Fruit fly (Drosophila melanogaster) whole organism, embryonic: ENCODE measurements around the gene zf30C.

Source experiments
- Asciz ChIP-seq: fragments of 200-800 bp; sonication (Bioruptor generic); optimal IDR thresholded peaks from 2 replicates; lab custom pipeline; 2017; ENCODE audit warnings: missing biosample characterization, mild to moderate bottlenecking, missing genetic modification characterization, missing genetic modification reagents
- CG10959 ChIP-seq: fragments of 200-800 bp; sonication (Bioruptor generic); IDR thresholded peaks from 2 replicates; pipeline ENCODE4 v1.3.6; 2022; ENCODE audit warnings: missing biosample characterization, missing genetic modification characterization
- CG12659 ChIP-seq: fragments of 200-800 bp; sonication (Bioruptor generic); optimal IDR thresholded peaks from 3 replicates; lab custom pipeline; 2017; ENCODE audit warnings: mild to moderate bottlenecking, missing biosample characterization, missing genetic modification reagents, missing genetic modification characterization
- CG12744 ChIP-seq: fragments of 200-800 bp; sonication (Bioruptor generic); optimal IDR thresholded peaks from 2 replicates; lab custom pipeline; 2016; ENCODE audit warnings: missing biosample characterization, missing genetic modification characterization
- CG14014 ChIP-seq: fragments of 200-800 bp; sonication (Bioruptor generic); IDR thresholded peaks from 2 replicates; pipeline ENCODE4 v1.3.6; 2022; ENCODE audit warnings: missing biosample characterization, missing genetic modification characterization
- CG14965 ChIP-seq: fragments of 200-800 bp; sonication (Bioruptor generic); optimal IDR thresholded peaks from 2 replicates; lab custom pipeline; 2016; ENCODE audit warnings: missing biosample characterization, missing genetic modification characterization, borderline replicate concordance
- CG15073 ChIP-seq: fragments of 200-800 bp; sonication (Bioruptor generic); optimal IDR thresholded peaks from 2 replicates; lab custom pipeline; 2016; ENCODE audit warnings: missing biosample characterization, missing genetic modification characterization
- CG17612 ChIP-seq: fragments of 200-800 bp; sonication (Bioruptor generic); IDR thresholded peaks from 2 replicates; pipeline ENCODE4 v1.3.6; 2022; ENCODE audit warnings: missing biosample characterization, missing genetic modification characterization
- CG18011 ChIP-seq: fragments of 200-800 bp; sonication (Bioruptor generic); optimal IDR thresholded peaks from 2 replicates; lab custom pipeline; 2017; ENCODE audit warnings: missing biosample characterization, missing genetic modification characterization, mild to moderate bottlenecking, moderate library complexity, missing genotype
- CG2120 ChIP-seq: fragments of 200-800 bp; sonication (Bioruptor generic); optimal IDR thresholded peaks from 3 replicates; lab custom pipeline; 2016; ENCODE audit warnings: missing biosample characterization, missing genetic modification characterization
- CG30020 ChIP-seq: fragments of 200-800 bp; optimal IDR thresholded peaks from 2 replicates; lab custom pipeline; 2019; ENCODE audit warnings: missing biosample characterization, mild to moderate bottlenecking, missing genetic modification characterization, moderate library complexity
- CG31388 ChIP-seq: fragments of 200-800 bp; sonication (Bioruptor generic); optimal IDR thresholded peaks from 2 replicates; lab custom pipeline; 2016; ENCODE audit warnings: missing biosample characterization, missing genetic modification characterization
- CG34376 ChIP-seq: fragments of 200-800 bp; sonication (Bioruptor generic); optimal IDR thresholded peaks from 2 replicates; lab custom pipeline; 2018; ENCODE audit warnings: missing biosample characterization, mild to moderate bottlenecking, missing genetic modification characterization
- CG3838 ChIP-seq: fragments of 200-800 bp; sonication (Bioruptor generic); optimal IDR thresholded peaks from 3 replicates; lab custom pipeline; 2016; ENCODE audit warnings: missing biosample characterization, missing genetic modification characterization
- CG42726 ChIP-seq: fragments of 200-800 bp; sonication (Bioruptor generic); IDR thresholded peaks from 2 replicates; pipeline ENCODE4 v1.3.6; 2022; ENCODE audit warnings: missing biosample characterization, missing genetic modification characterization; ENCODE audit not compliant: partially characterized antibody
- CG5180 ChIP-seq: fragments of 200-800 bp; sonication (Bioruptor generic); optimal IDR thresholded peaks from 3 replicates; lab custom pipeline; 2017; ENCODE audit warnings: missing biosample characterization, missing genetic modification characterization, mild to moderate bottlenecking, moderate library complexity, missing genetic modification reagents
- CG5953 ChIP-seq: fragments of 200-800 bp; sonication (Bioruptor generic); IDR thresholded peaks from 2 replicates; pipeline ENCODE4 v1.3.6; 2022; ENCODE audit warnings: missing biosample characterization, missing genetic modification characterization
- CG6254 ChIP-seq: fragments of 200-800 bp; sonication (Bioruptor generic); optimal IDR thresholded peaks from 3 replicates; lab custom pipeline; 2017; ENCODE audit warnings: mild to moderate bottlenecking, missing biosample characterization, missing genetic modification reagents, missing genetic modification characterization
- CG6683 ChIP-seq: fragments of 200-800 bp; sonication (Bioruptor generic); optimal IDR thresholded peaks from 2 replicates; lab custom pipeline; 2017; ENCODE audit warnings: missing biosample characterization, mild to moderate bottlenecking, missing genetic modification characterization, missing genetic modification reagents
- CG8924 ChIP-seq: fragments of 200-800 bp; optimal IDR thresholded peaks from 3 replicates; lab custom pipeline; 2019; ENCODE audit warnings: missing biosample characterization, mild to moderate bottlenecking, missing genetic modification characterization, moderate library complexity
- CG9437 ChIP-seq: fragments of 200-800 bp; sonication (Bioruptor generic); optimal IDR thresholded peaks from 2 replicates; lab custom pipeline; 2018; ENCODE audit warnings: missing biosample characterization, mild to moderate bottlenecking, missing genetic modification characterization
- CkIIα-i1 ChIP-seq: fragments of 200-800 bp; sonication (Bioruptor generic); IDR thresholded peaks from 2 replicates; pipeline ENCODE4 v1.3.6; 2022; ENCODE audit warnings: missing biosample characterization, missing genetic modification characterization
- Dbx ChIP-seq: fragments of 200-800 bp; sonication (Bioruptor generic); IDR thresholded peaks from 3 replicates; pipeline ENCODE4 v1.3.6; 2022; ENCODE audit warnings: missing biosample characterization, missing genetic modification characterization
- E2f1 ChIP-seq: fragments of 200-800 bp; sonication (Bioruptor generic); IDR thresholded peaks from 2 replicates; pipeline ENCODE4 v1.3.6; 2022; ENCODE audit warnings: missing biosample characterization, missing genetic modification characterization
- HHEX ChIP-seq: fragments of 200-800 bp; sonication (Bioruptor generic); optimal IDR thresholded peaks from 3 replicates; lab custom pipeline; 2017; ENCODE audit warnings: missing biosample characterization, mild to moderate bottlenecking, missing genetic modification characterization, missing genetic modification reagents
- HLHmδ ChIP-seq: fragments of 200-800 bp; sonication (Bioruptor generic); optimal IDR thresholded peaks from 2 replicates; lab custom pipeline; 2018; ENCODE audit warnings: missing biosample characterization, mild to moderate bottlenecking, missing genetic modification characterization, moderate library complexity
- HmgZ ChIP-seq: fragments of 200-800 bp; sonication (Bioruptor generic); optimal IDR thresholded peaks from 2 replicates; lab custom pipeline; 2018; ENCODE audit warnings: missing biosample characterization, mild to moderate bottlenecking, missing genetic modification characterization
- Lhr ChIP-seq: fragments of 200-800 bp; sonication (Bioruptor generic); optimal IDR thresholded peaks from 3 replicates; lab custom pipeline; 2017; ENCODE audit warnings: mild to moderate bottlenecking, missing biosample characterization, missing genetic modification reagents, missing genetic modification characterization
- Lim3 ChIP-seq: fragments of 200-800 bp; sonication (Bioruptor generic); IDR thresholded peaks from 2 replicates; pipeline ENCODE4 v1.3.6; 2022; ENCODE audit warnings: missing biosample characterization, missing genetic modification characterization
- MTF-1 ChIP-seq: fragments of 200-800 bp; sonication (Bioruptor generic); optimal IDR thresholded peaks from 2 replicates; lab custom pipeline; 2018; ENCODE audit warnings: missing biosample characterization, mild to moderate bottlenecking, missing genetic modification characterization, borderline replicate concordance
- Med ChIP-seq: fragments of 200-800 bp; sonication (Bioruptor generic); peaks from one replicate; lab custom pipeline; 2016; ENCODE audit warnings: missing biosample characterization, missing genetic modification characterization, mild to moderate bottlenecking, inconsistent platforms, moderate library complexity
- NC2α ChIP-seq: fragments of 200-800 bp; sonication (Bioruptor generic); optimal IDR thresholded peaks from 2 replicates; lab custom pipeline; 2016; ENCODE audit warnings: missing biosample characterization, missing genetic modification characterization
- Oaz ChIP-seq: fragments of 200-800 bp; sonication (Bioruptor generic); IDR thresholded peaks from 2 replicates; pipeline ENCODE4 v1.3.6; 2022; ENCODE audit warnings: missing biosample characterization, missing genetic modification characterization
- Opbp ChIP-seq: fragments of 200-800 bp; sonication (Bioruptor generic); IDR thresholded peaks from 3 replicates; pipeline ENCODE4 v1.3.6; 2022; ENCODE audit warnings: missing biosample characterization, missing genetic modification characterization; ENCODE audit not compliant: partially characterized antibody
- Poxn ChIP-seq: fragments of 200-800 bp; sonication (Bioruptor generic); IDR thresholded peaks from 2 replicates; pipeline ENCODE4 v1.3.6; 2022; ENCODE audit warnings: missing biosample characterization, missing genetic modification characterization
- Xbp1 ChIP-seq: fragments of 200-800 bp; sonication (Bioruptor generic); optimal IDR thresholded peaks from 3 replicates; lab custom pipeline; 2016; ENCODE audit warnings: missing biosample characterization, mild to moderate bottlenecking, missing genetic modification characterization
- bigmax ChIP-seq: fragments of 200-800 bp; sonication (Bioruptor generic); optimal IDR thresholded peaks from 2 replicates; lab custom pipeline; 2018; ENCODE audit warnings: missing biosample characterization, mild to moderate bottlenecking, missing genetic modification characterization
- chif ChIP-seq, 2 experiments: fragments of 200-800 bp; sonication (Bioruptor generic); optimal IDR thresholded peaks; 3 replicates each; lab custom pipeline; 2016; ENCODE audit warnings: missing biosample characterization in 2 of 2, missing genetic modification characterization in 2 of 2
- fd64A ChIP-seq: fragments of 200-800 bp; sonication (Bioruptor generic); optimal IDR thresholded peaks from 3 replicates; lab custom pipeline; 2018; ENCODE audit warnings: missing biosample characterization, mild to moderate bottlenecking, missing genetic modification characterization
- ftz-f1 ChIP-seq: fragments of 200-800 bp; sonication (Bioruptor generic); optimal IDR thresholded peaks from 2 replicates; lab custom pipeline; 2016; ENCODE audit warnings: missing biosample characterization, missing genetic modification characterization
- insv ChIP-seq, 2 experiments: fragments of 200-800 bp; sonication (Bioruptor generic); optimal IDR thresholded peaks; 3 replicates each; lab custom pipeline; 2016 to 2018; ENCODE audit warnings: missing biosample characterization in 2 of 2, missing genetic modification characterization in 2 of 2
- ken ChIP-seq: fragments of 200-800 bp; sonication (Bioruptor generic); IDR thresholded peaks from 3 replicates; pipeline ENCODE4 v1.3.6; 2022; ENCODE audit warnings: missing biosample characterization, missing genetic modification characterization
- kni ChIP-seq: fragments of 200-800 bp; sonication (Bioruptor generic); optimal IDR thresholded peaks from 3 replicates; lab custom pipeline; 2017; ENCODE audit warnings: mild to moderate bottlenecking, missing biosample characterization, missing genetic modification reagents, missing genetic modification characterization
- lab ChIP-seq: fragments of 200-800 bp; sonication (Bioruptor generic); optimal IDR thresholded peaks from 3 replicates; lab custom pipeline; 2017; ENCODE audit warnings: missing biosample characterization, missing genetic modification characterization, mild to moderate bottlenecking, moderate library complexity, missing genetic modification reagents
- repo ChIP-seq: fragments of 200-800 bp; sonication (Bioruptor generic); optimal IDR thresholded peaks from 2 replicates; lab custom pipeline; 2016; ENCODE audit warnings: missing biosample characterization, missing genetic modification characterization
- rib ChIP-seq: fragments of 200-800 bp; sonication (Bioruptor generic); IDR thresholded peaks from 2 replicates; pipeline ENCODE4 v1.3.6; 2022; ENCODE audit warnings: missing biosample characterization, missing genetic modification characterization
- run ChIP-seq: fragments of 200-800 bp; sonication (Bioruptor generic); optimal IDR thresholded peaks from 3 replicates; lab custom pipeline; 2018; ENCODE audit warnings: missing biosample characterization, mild to moderate bottlenecking, missing genetic modification characterization
- sob ChIP-seq: fragments of 200-800 bp; sonication (Bioruptor generic); IDR thresholded peaks from 2 replicates; pipeline ENCODE4 v1.3.6; 2022; ENCODE audit warnings: missing biosample characterization, missing genetic modification characterization
- stwl ChIP-seq: fragments of 200-800 bp; sonication (Bioruptor generic); optimal IDR thresholded peaks from 3 replicates; lab custom pipeline; 2018; ENCODE audit warnings: missing biosample characterization, mild to moderate bottlenecking, missing genetic modification characterization, moderate library complexity
- wdn ChIP-seq: fragments of 200-800 bp; sonication (Bioruptor generic); IDR thresholded peaks from 2 replicates; pipeline ENCODE4 v1.3.6; 2022; ENCODE audit warnings: missing biosample characterization, missing genetic modification characterization

Gene zf30C

dm6 chr2L:9758856-9759255 lies 714 bp downstream of the zf30C start (continued):
- TF ChIP-seq Lhr (GFP tag; lab: Kevin White, UChicago): peak; percentile 0
- TF ChIP-seq HLHmδ (GFP tag; lab: Kevin White, UChicago): peak; percentile 57
- TF ChIP-seq ken (GFP tag; lab: Robert Waterston, UW): peak; percentile 64
- TF ChIP-seq chif (GFP tag; optimal IDR thresholded peaks at IDR 0.05; lab: Kevin White, UChicago): peak in 1 of 2 experiments; percentile 23
- peak; percentile 30 for TF ChIP-seq CG18011 (GFP tag; lab: Kevin White, UChicago)
- peak; percentile 67 for TF ChIP-seq Xbp1 (GFP tag; lab: Kevin White, UChicago)
- TF ChIP-seq CG34376: peak; percentile 43
- TF ChIP-seq sob: peak; percentile 84
- TF ChIP-seq Med (GFP tag; lab: Kevin White, UChicago): peak; percentile 96
- TF ChIP-seq CG12659: peak; percentile 51
- TF ChIP-seq CG15073 (GFP tag; lab: Kevin White, UChicago): no peak
- TF ChIP-seq Poxn (GFP tag; lab: Robert Waterston, UW): no peak
- TF ChIP-seq stwl: peak; percentile 83
- no peak for TF ChIP-seq CG17612 (GFP tag; lab: Robert Waterston, UW)
- peak; percentile 70 for TF ChIP-seq CG5180 (GFP tag; lab: Kevin White, UChicago)
- TF ChIP-seq CG3838 (GFP tag; lab: Kevin White, UChicago): no peak
- TF ChIP-seq repo (GFP tag; lab: Kevin White, UChicago): no peak
- TF ChIP-seq CG30020 (tag; lab: Kevin White, UChicago): peak; percentile 43
- TF ChIP-seq rib (GFP tag; lab: Robert Waterston, UW): peak; percentile 69
- no peak for TF ChIP-seq CG6683 (GFP tag; lab: Kevin White, UChicago)
- no peak for TF ChIP-seq Oaz
- TF ChIP-seq insv (GFP tag; optimal IDR thresholded peaks at IDR 0.05; lab: Kevin White, UChicago): no peak
- 0 out of 2 replicates have a peak, but pooled peaks have one; percentile 18 for TF ChIP-seq CG5953 (GFP tag; lab: Robert Waterston, UW)
- no peak for TF ChIP-seq bigmax
- peak; percentile 93 for TF ChIP-seq CG42726 (GFP tag; lab: Robert Waterston, UW)
- TF ChIP-seq CG2120 (GFP tag; lab: Kevin White, UChicago): peak; percentile 78
- TF ChIP-seq HmgZ (tag; lab: Kevin White, UChicago): peak; percentile 74
- 0 out of 2 replicates have a peak, but pooled peaks have one; percentile 29 for TF ChIP-seq CG10959 (GFP tag; lab: Robert Waterston, UW)
- TF ChIP-seq CG31388 (GFP tag; lab: Kevin White, UChicago): no peak
- TF ChIP-seq Dbx: peak; percentile 82
- TF ChIP-seq CG8924 (tag; lab: Kevin White, UChicago): peak; percentile 61
- TF ChIP-seq CG9437 (GFP tag; lab: Kevin White, UChicago): no peak
- no peak for TF ChIP-seq HHEX (GFP tag; lab: Kevin White, UChicago)
- no peak for TF ChIP-seq CG6254 (GFP tag; lab: Kevin White, UChicago)
- TF ChIP-seq NC2α: no peak
- TF ChIP-seq ftz-f1 (GFP tag; lab: Kevin White, UChicago): no peak
- TF ChIP-seq CkIIα-i1 (GFP tag; lab: Robert Waterston, UW): no peak; the same call in 1 of the 2 replicates
- TF ChIP-seq fd64A (GFP tag; lab: Kevin White, UChicago): no peak
- TF ChIP-seq CG12744 (GFP tag; lab: Kevin White, UChicago): no peak
- TF ChIP-seq MTF-1 (GFP tag; lab: Kevin White, UChicago): peak; percentile 6
- TF ChIP-seq E2f1 (GFP tag; lab: Robert Waterston, UW): peak; percentile 63
- TF ChIP-seq CG14965 (GFP tag; lab: Kevin White, UChicago): no peak
- peak; percentile 95 for TF ChIP-seq Opbp (GFP tag; lab: Robert Waterston, UW)
- TF ChIP-seq Asciz (GFP tag; lab: Kevin White, UChicago): no peak
- peak; percentile 69 for TF ChIP-seq wdn (GFP tag; lab: Robert Waterston, UW)
- peak; percentile 59 for TF ChIP-seq lab (GFP tag; lab: Kevin White, UChicago)
- TF ChIP-seq run (tag; lab: Kevin White, UChicago): no peak
- no peak for TF ChIP-seq kni
- TF ChIP-seq Lim3 (GFP tag; lab: Robert Waterston, UW): no peak
- peak; percentile 62 for TF ChIP-seq CG14014 (GFP tag; lab: Robert Waterston, UW)
